Fruit fly (Drosophila melanogaster): ENCODE measurements around the gene CG4161.

The CG4161 gene

DNA sequence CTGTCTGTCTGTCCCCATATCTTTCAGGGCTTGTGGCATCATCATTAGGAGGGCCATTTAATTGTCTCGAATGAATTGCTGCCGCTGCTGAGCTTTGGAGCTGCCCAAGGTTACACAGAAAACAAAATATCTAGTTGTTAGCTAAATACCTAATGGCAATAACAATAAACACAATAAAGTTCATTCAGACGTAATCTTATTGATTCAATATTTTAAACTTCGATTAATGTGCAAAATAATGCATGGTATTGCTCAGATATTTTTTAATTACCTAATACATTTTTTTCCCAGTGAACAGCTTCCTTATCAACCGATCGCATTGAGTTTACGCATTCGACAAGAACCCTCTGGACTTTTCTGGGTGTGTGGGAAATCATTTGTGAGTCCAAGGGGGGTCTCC is 32.0 kb downstream of the CG4161 start:
- TF ChIP-seq pad (GFP tag; optimal IDR thresholded peaks at IDR 0.05): no peak
- TF ChIP-seq bab1 (GFP tag; optimal IDR thresholded peaks at IDR 0.05): no peak
- TF ChIP-seq tj (GFP tag; optimal IDR thresholded peaks at IDR 0.05): no peak
- TF ChIP-seq CG12768 (GFP tag; optimal IDR thresholded peaks at IDR 0.05): no peak
- no peak for TF ChIP-seq cic (GFP tag; optimal IDR thresholded peaks at IDR 0.05)
- TF ChIP-seq Clk (GFP tag; optimal IDR thresholded peaks at IDR 0.05): no peak
- no peak for TF ChIP-seq CG11617 (GFP tag; optimal IDR thresholded peaks at IDR 0.05)
- TF ChIP-seq CG7045 (GFP tag; optimal IDR thresholded peaks at IDR 0.05): no peak
- no peak for TF ChIP-seq kay (GFP tag; ENCODE audit: borderline replicate concordance)
- TF ChIP-seq CG7101 (tag; optimal IDR thresholded peaks at IDR 0.05): no peak
- no peak for TF ChIP-seq Mnt (GFP tag; optimal IDR thresholded peaks at IDR 0.05)
- TF ChIP-seq ovo (GFP tag; optimal IDR thresholded peaks at IDR 0.05): no peak
- no peak for TF ChIP-seq toe (GFP tag; optimal IDR thresholded peaks at IDR 0.05)
- TF ChIP-seq CG33017 (tag; optimal IDR thresholded peaks at IDR 0.05): no peak
- TF ChIP-seq Crg-1 (GFP tag; optimal IDR thresholded peaks at IDR 0.05): no peak

dm6 chr2L:15465932-15466331 is 32.8 kb downstream of the CG4161 start:
- no peak for TF ChIP-seq Mnt (GFP tag; optimal IDR thresholded peaks at IDR 0.05)
- no peak for TF ChIP-seq Hr96 (GFP tag; optimal IDR thresholded peaks at IDR 0.05)
- TF ChIP-seq cnc (optimal IDR thresholded peaks at IDR 0.05): no peak
- TF ChIP-seq CG33017 (tag; optimal IDR thresholded peaks at IDR 0.05): no peak
- TF ChIP-seq CG11617 (GFP tag; optimal IDR thresholded peaks at IDR 0.05): no peak
- no peak for TF ChIP-seq pad (GFP tag; optimal IDR thresholded peaks at IDR 0.05)
- no peak for TF ChIP-seq kay (GFP tag; ENCODE audit: borderline replicate concordance)
- no peak for TF ChIP-seq CG5204 (GFP tag; optimal IDR thresholded peaks at IDR 0.05)
- TF ChIP-seq CG7045 (GFP tag; optimal IDR thresholded peaks at IDR 0.05): no peak
- TF ChIP-seq cic (GFP tag; optimal IDR thresholded peaks at IDR 0.05): no peak
- TF ChIP-seq CG14711 (tag; optimal IDR thresholded peaks at IDR 0.05): no peak
- TF ChIP-seq CG12768 (GFP tag; optimal IDR thresholded peaks at IDR 0.05): no peak
- no peak for TF ChIP-seq bab1 (GFP tag; optimal IDR thresholded peaks at IDR 0.05)

- TF ChIP-seq kay (GFP tag; ENCODE audit: borderline replicate concordance) (no peak), CG14711 (tag; optimal IDR thresholded peaks at IDR 0.05) (no peak), CG7045 (GFP tag; optimal IDR thresholded peaks at IDR 0.05) (no peak), CG1620 (GFP tag; optimal IDR thresholded peaks at IDR 0.05) (no peak), CG12768 (GFP tag; optimal IDR thresholded peaks at IDR 0.05) (no peak), bab1 (GFP tag; optimal IDR thresholded peaks at IDR 0.05) (no peak), CG7101 (tag; optimal IDR thresholded peaks at IDR 0.05) (no peak), toe (GFP tag; optimal IDR thresholded peaks at IDR 0.05) (no peak), CG5204 (GFP tag; optimal IDR thresholded peaks at IDR 0.05) (no peak), Hr96 (GFP tag; optimal IDR thresholded peaks at IDR 0.05) (no peak), CG11617 (GFP tag; optimal IDR thresholded peaks at IDR 0.05) (no peak), Crg-1 (GFP tag; optimal IDR thresholded peaks at IDR 0.05) (no peak), tj (GFP tag; optimal IDR thresholded peaks at IDR 0.05) (no peak), Clk (GFP tag; optimal IDR thresholded peaks at IDR 0.05) (no peak)
These were observed 35.7 kb downstream of the CG4161 start for dm6 chr2L:15468776-15469175.

DNA sequence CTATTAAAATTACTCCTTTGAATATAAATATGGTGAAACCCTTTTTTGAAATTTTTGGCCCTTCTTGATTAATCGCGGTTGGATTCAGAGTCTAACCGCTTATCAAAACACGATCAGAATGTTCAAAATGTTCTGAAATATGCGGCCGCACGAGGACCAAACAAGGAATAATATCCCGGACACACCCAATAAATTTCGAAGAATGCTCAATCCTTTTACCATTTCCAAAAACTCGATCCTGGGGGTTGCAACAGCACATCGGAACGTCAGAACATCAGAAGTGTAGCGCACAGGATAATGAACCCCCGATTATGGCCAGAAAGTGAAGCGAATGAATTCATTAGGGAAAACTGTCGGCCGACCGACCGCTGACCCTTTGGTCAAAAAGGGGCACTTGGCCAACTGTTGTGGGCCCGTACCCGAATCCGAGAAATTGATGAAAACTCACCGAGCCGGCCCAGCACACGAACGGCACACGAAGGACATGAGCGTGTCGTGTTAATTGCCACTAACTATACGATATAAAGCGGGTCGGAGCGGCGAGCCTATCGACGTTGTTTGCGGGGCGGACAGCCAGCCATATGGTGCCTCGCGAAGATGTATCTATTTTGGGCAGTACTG is 37.5 kb downstream of the CG4161 start:
- TF ChIP-seq Mnt (GFP tag; optimal IDR thresholded peaks at IDR 0.05) (no peak), ovo (GFP tag; optimal IDR thresholded peaks at IDR 0.05) (no peak), Clk (GFP tag; optimal IDR thresholded peaks at IDR 0.05) (no peak), CG33017 (tag; optimal IDR thresholded peaks at IDR 0.05) (no peak), CG14711 (tag; optimal IDR thresholded peaks at IDR 0.05) (no peak), bab1 (GFP tag; optimal IDR thresholded peaks at IDR 0.05) (no peak), CG7101 (tag; optimal IDR thresholded peaks at IDR 0.05) (no peak), pad (GFP tag; optimal IDR thresholded peaks at IDR 0.05) (no peak), CG5204 (GFP tag; optimal IDR thresholded peaks at IDR 0.05) (no peak), CG1620 (GFP tag; optimal IDR thresholded peaks at IDR 0.05) (no peak), CG11617 (GFP tag; optimal IDR thresholded peaks at IDR 0.05) (no peak), Crg-1 (GFP tag; optimal IDR thresholded peaks at IDR 0.05) (no peak), kay (GFP tag; ENCODE audit: borderline replicate concordance) (no peak), Hr96 (GFP tag; optimal IDR thresholded peaks at IDR 0.05) (no peak), CG12768 (GFP tag; optimal IDR thresholded peaks at IDR 0.05) (no peak)

dm6 chr2L:15471565-15471964 is 38.5 kb downstream of the CG4161 start:
- no peak for TF ChIP-seq Crg-1 (GFP tag; optimal IDR thresholded peaks at IDR 0.05)
- TF ChIP-seq CG1620 (GFP tag; optimal IDR thresholded peaks at IDR 0.05): no peak
- no peak for TF ChIP-seq CG14711 (tag; optimal IDR thresholded peaks at IDR 0.05)
- no peak for TF ChIP-seq CG11617 (GFP tag; optimal IDR thresholded peaks at IDR 0.05)
- no peak for TF ChIP-seq cnc (optimal IDR thresholded peaks at IDR 0.05)
- TF ChIP-seq bab1 (GFP tag; optimal IDR thresholded peaks at IDR 0.05): no peak
- TF ChIP-seq CG7045 (GFP tag; optimal IDR thresholded peaks at IDR 0.05): no peak
- no peak for TF ChIP-seq tj (GFP tag; optimal IDR thresholded peaks at IDR 0.05)
- TF ChIP-seq Clk (GFP tag; optimal IDR thresholded peaks at IDR 0.05): no peak
- TF ChIP-seq pad (GFP tag; optimal IDR thresholded peaks at IDR 0.05): no peak
- no peak for TF ChIP-seq Mnt (GFP tag; optimal IDR thresholded peaks at IDR 0.05)
- no peak for TF ChIP-seq CG12768 (GFP tag; optimal IDR thresholded peaks at IDR 0.05)
- TF ChIP-seq toe (GFP tag; optimal IDR thresholded peaks at IDR 0.05): no peak
- TF ChIP-seq CG5204 (GFP tag; optimal IDR thresholded peaks at IDR 0.05): no peak
- TF ChIP-seq CG33017 (tag; optimal IDR thresholded peaks at IDR 0.05): no peak
- no peak for TF ChIP-seq CG7101 (tag; optimal IDR thresholded peaks at IDR 0.05)

DNA sequence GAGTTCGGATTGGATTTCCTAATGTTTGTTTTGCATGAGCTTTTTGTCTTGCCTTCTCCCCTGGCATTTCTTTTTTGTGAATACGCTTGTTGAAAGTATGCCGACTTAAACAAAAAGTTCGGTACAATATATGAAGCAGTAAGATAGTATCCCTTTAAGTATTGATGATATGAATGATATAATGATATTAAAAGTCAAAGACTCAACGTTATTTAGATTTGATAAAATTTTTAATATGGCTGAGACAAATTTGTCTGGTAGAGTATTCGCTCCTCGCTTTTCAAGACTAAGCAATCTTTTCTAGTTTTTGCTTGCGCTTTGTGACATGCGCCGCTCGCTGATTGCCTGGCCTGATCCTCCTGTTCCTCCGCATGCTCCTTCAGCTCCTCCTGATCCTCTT is 41.3 kb downstream of the CG4161 start:
- TF ChIP-seq kay (GFP tag; ENCODE audit: borderline replicate concordance): no peak
- TF ChIP-seq CG33017 (tag; optimal IDR thresholded peaks at IDR 0.05): no peak
- TF ChIP-seq CG11617 (GFP tag; optimal IDR thresholded peaks at IDR 0.05): no peak
- no peak for TF ChIP-seq ovo (GFP tag; optimal IDR thresholded peaks at IDR 0.05)
- no peak for TF ChIP-seq CG14711 (tag; optimal IDR thresholded peaks at IDR 0.05)
- TF ChIP-seq bab1 (GFP tag; optimal IDR thresholded peaks at IDR 0.05): no peak
- TF ChIP-seq cnc (optimal IDR thresholded peaks at IDR 0.05): no peak
- no peak for TF ChIP-seq CG7045 (GFP tag; optimal IDR thresholded peaks at IDR 0.05)
- TF ChIP-seq CG1620 (GFP tag; optimal IDR thresholded peaks at IDR 0.05): no peak
- no peak for TF ChIP-seq cic (GFP tag; optimal IDR thresholded peaks at IDR 0.05)
- TF ChIP-seq Crg-1 (GFP tag; optimal IDR thresholded peaks at IDR 0.05): no peak
- no peak for TF ChIP-seq pad (GFP tag; optimal IDR thresholded peaks at IDR 0.05)
- no peak for TF ChIP-seq Hr96 (GFP tag; optimal IDR thresholded peaks at IDR 0.05)
- no peak for TF ChIP-seq CG12768 (GFP tag; optimal IDR thresholded peaks at IDR 0.05)
- TF ChIP-seq Clk (GFP tag; optimal IDR thresholded peaks at IDR 0.05): no peak
- no peak for TF ChIP-seq CG7101 (tag; optimal IDR thresholded peaks at IDR 0.05)
- TF ChIP-seq Mnt (GFP tag; optimal IDR thresholded peaks at IDR 0.05): no peak
- no peak for TF ChIP-seq CG5204 (GFP tag; optimal IDR thresholded peaks at IDR 0.05)
- TF ChIP-seq tj (GFP tag; optimal IDR thresholded peaks at IDR 0.05): no peak

Data from whole organism, adult.